Fruit fly (Drosophila melanogaster) whole organism, embryonic: ENCODE measurements around the gene RpL6.

ENCODE experiments used
- Bgb ChIP-seq: fragments of 200-800 bp; sonication (Bioruptor generic); IDR thresholded peaks from 2 replicates; pipeline ENCODE4 v1.3.6; 2022; ENCODE audit warnings: missing biosample characterization, missing genetic modification characterization; ENCODE audit not compliant: partially characterized antibody
- Blimp-1 ChIP-seq: fragments of 200-800 bp; sonication (Bioruptor generic); optimal IDR thresholded peaks from 3 replicates; lab custom pipeline; 2018; ENCODE audit warnings: missing biosample characterization, missing genetic modification characterization, mild to moderate bottlenecking, moderate library complexity, missing genetic modification reagents
- C15 ChIP-seq: fragments of 200-800 bp; sonication (Bioruptor generic); IDR thresholded peaks from 3 replicates; pipeline ENCODE4 v1.3.6; 2022; ENCODE audit warnings: missing biosample characterization, missing genetic modification characterization
- CG10654 ChIP-seq: fragments of 200-800 bp; sonication (Bioruptor generic); optimal IDR thresholded peaks from 2 replicates; lab custom pipeline; 2016; ENCODE audit warnings: missing biosample characterization, missing genetic modification characterization
- CG10979 ChIP-seq: fragments of 200-800 bp; sonication (Bioruptor generic); optimal IDR thresholded peaks from 2 replicates; lab custom pipeline; 2018; ENCODE audit warnings: missing biosample characterization, mild to moderate bottlenecking, missing genetic modification characterization, moderate library complexity
- CG11247 ChIP-seq: fragments of 200-800 bp; sonication (Bioruptor generic); IDR thresholded peaks from 2 replicates; pipeline ENCODE4 v1.3.6; 2022; ENCODE audit warnings: missing biosample characterization, missing genetic modification characterization
- CG11456 ChIP-seq: fragments of 200-800 bp; sonication (Bioruptor generic); IDR thresholded peaks from 3 replicates; pipeline ENCODE4 v1.3.6; 2022; ENCODE audit warnings: missing biosample characterization, missing genetic modification characterization
- CG11504 ChIP-seq: fragments of 200-800 bp; sonication (Bioruptor generic); optimal IDR thresholded peaks from 3 replicates; lab custom pipeline; 2019; ENCODE audit warnings: missing biosample characterization, mild to moderate bottlenecking, missing genetic modification characterization, moderate library complexity
- CG12104 ChIP-seq: fragments of 200-800 bp; sonication (Bioruptor generic); optimal IDR thresholded peaks from 3 replicates; lab custom pipeline; 2016; ENCODE audit warnings: missing biosample characterization, missing genetic modification characterization
- CG12155 ChIP-seq: fragments of 200-800 bp; sonication (Bioruptor generic); optimal IDR thresholded peaks from 3 replicates; lab custom pipeline; 2016; ENCODE audit warnings: missing biosample characterization, missing genetic modification characterization
- CG13624 ChIP-seq: fragments of 200-800 bp; sonication (Bioruptor generic); optimal IDR thresholded peaks from 2 replicates; lab custom pipeline; 2016; ENCODE audit warnings: missing biosample characterization, missing genetic modification characterization
- CG13894 ChIP-seq: fragments of 200-800 bp; sonication (Bioruptor generic); optimal IDR thresholded peaks from 3 replicates; lab custom pipeline; 2018; ENCODE audit warnings: missing biosample characterization, mild to moderate bottlenecking, missing genetic modification characterization, moderate library complexity
- CG14050 ChIP-seq: fragments of 200-800 bp; sonication (Bioruptor generic); IDR thresholded peaks from 3 replicates; pipeline ENCODE4 v1.3.6; 2022; ENCODE audit warnings: missing biosample characterization, missing genetic modification characterization
- CG14710 ChIP-seq: fragments of 200-800 bp; sonication (Bioruptor generic); optimal IDR thresholded peaks from 3 replicates; lab custom pipeline; 2019; ENCODE audit warnings: missing biosample characterization, mild to moderate bottlenecking, missing genetic modification characterization, moderate library complexity
- CG15269 ChIP-seq: fragments of 200-800 bp; sonication (Bioruptor generic); optimal IDR thresholded peaks from 2 replicates; lab custom pipeline; 2018; ENCODE audit warnings: missing biosample characterization, mild to moderate bottlenecking, missing genetic modification characterization, moderate library complexity
- CG15696 ChIP-seq: fragments of 200-800 bp; sonication (Bioruptor generic); optimal IDR thresholded peaks from 2 replicates; lab custom pipeline; 2019; ENCODE audit warnings: missing biosample characterization, mild to moderate bottlenecking, missing genetic modification characterization, moderate library complexity
- CG16815 ChIP-seq: fragments of 200-800 bp; sonication (Bioruptor generic); optimal IDR thresholded peaks from 3 replicates; lab custom pipeline; 2017; ENCODE audit warnings: missing biosample characterization, mild to moderate bottlenecking, missing genetic modification characterization
- CG17328 ChIP-seq: fragments of 200-800 bp; sonication (Bioruptor generic); IDR thresholded peaks from 2 replicates; pipeline ENCODE4 v1.3.6; 2022; ENCODE audit warnings: missing biosample characterization, missing genetic modification characterization
- CG2678 ChIP-seq: fragments of 200-800 bp; sonication (Bioruptor generic); optimal IDR thresholded peaks from 3 replicates; lab custom pipeline; 2019; ENCODE audit warnings: missing biosample characterization, mild to moderate bottlenecking, missing genetic modification characterization, moderate library complexity
- CG2889 ChIP-seq: fragments of 200-800 bp; sonication (Bioruptor generic); IDR thresholded peaks from 3 replicates; pipeline ENCODE4 v1.3.6; 2022; ENCODE audit warnings: missing biosample characterization, missing genetic modification characterization
- CG32532 ChIP-seq: fragments of 200-800 bp; sonication (Bioruptor generic); IDR thresholded peaks from 2 replicates; pipeline ENCODE4 v1.3.6; 2022; ENCODE audit warnings: missing biosample characterization, missing genetic modification characterization
- CG32767 ChIP-seq: fragments of 200-800 bp; sonication (Bioruptor generic); IDR thresholded peaks from 2 replicates; pipeline ENCODE4 v1.3.6; 2022; ENCODE audit warnings: missing biosample characterization, missing genetic modification characterization
- CG3838 ChIP-seq: fragments of 200-800 bp; sonication (Bioruptor generic); optimal IDR thresholded peaks from 3 replicates; lab custom pipeline; 2016; ENCODE audit warnings: missing biosample characterization, missing genetic modification characterization
- CG6683 ChIP-seq: fragments of 200-800 bp; sonication (Bioruptor generic); optimal IDR thresholded peaks from 2 replicates; lab custom pipeline; 2017; ENCODE audit warnings: missing biosample characterization, mild to moderate bottlenecking, missing genetic modification characterization, missing genetic modification reagents
- CG8281 ChIP-seq: fragments of 200-800 bp; sonication (Bioruptor generic); optimal IDR thresholded peaks from 2 replicates; lab custom pipeline; 2018; ENCODE audit warnings: missing biosample characterization, mild to moderate bottlenecking, missing genetic modification characterization, moderate library complexity
- CG8290 ChIP-seq, 3 experiments: fragments of 200-800 bp; sonication (Bioruptor generic); optimal IDR thresholded peaks; 2 replicates each; lab custom pipeline; 2016 to 2019; ENCODE audit warnings: missing biosample characterization in 3 of 3, missing genetic modification characterization in 3 of 3, mild to moderate bottlenecking in 2 of 3, moderate library complexity in 1 of 3
- CG9797 ChIP-seq: fragments of 200-800 bp; sonication (Bioruptor generic); optimal IDR thresholded peaks from 3 replicates; lab custom pipeline; 2018; ENCODE audit warnings: missing biosample characterization, mild to moderate bottlenecking, missing genetic modification characterization
- Eip74EF ChIP-seq, 2 experiments: fragments of 200-800 bp in 1 of 2; fragments of >200 bp in 1 of 2; sonication (Bioruptor generic) in 1 of 2; optimal IDR thresholded peaks; 2 replicates each; lab custom pipeline; 2017 to 2019; ENCODE audit warnings: missing biosample characterization in 2 of 2, missing genetic modification characterization in 2 of 2, mild to moderate bottlenecking in 1 of 2, moderate library complexity in 1 of 2
- HLH3B ChIP-seq: fragments of 200-800 bp; sonication (Bioruptor generic); IDR thresholded peaks from 2 replicates; pipeline ENCODE4 v1.3.6; 2022; ENCODE audit warnings: missing biosample characterization, missing genetic modification characterization
- Hr78 ChIP-seq, 2 experiments: fragments of 200-800 bp in 1 of 2; fragments of >200 bp in 1 of 2; sonication (Bioruptor generic) in 1 of 2; optimal IDR thresholded peaks; 2 replicates each; lab custom pipeline; 2017 to 2019; ENCODE audit warnings: missing biosample characterization in 2 of 2, missing genetic modification characterization in 2 of 2, mild to moderate bottlenecking in 1 of 2, moderate library complexity in 1 of 2
- Mad ChIP-seq: fragments of 200-800 bp; sonication (Bioruptor generic); optimal IDR thresholded peaks from 2 replicates; lab custom pipeline; 2016; ENCODE audit warnings: missing biosample characterization, missing genetic modification characterization
- Med ChIP-seq: fragments of 200-800 bp; sonication (Bioruptor generic); peaks from one replicate; lab custom pipeline; 2016; ENCODE audit warnings: missing biosample characterization, missing genetic modification characterization, mild to moderate bottlenecking, inconsistent platforms, moderate library complexity
- Meics ChIP-seq: fragments of 200-800 bp; sonication (Bioruptor generic); optimal IDR thresholded peaks from 2 replicates; lab custom pipeline; 2017; ENCODE audit warnings: missing biosample characterization, mild to moderate bottlenecking, missing genetic modification characterization
- Pdp1 ChIP-seq, 2 experiments: fragments of 200-800 bp; sonication (Bioruptor generic); optimal IDR thresholded peaks; 3 replicates each; lab custom pipeline; 2016; ENCODE audit warnings: missing biosample characterization in 2 of 2, missing genetic modification characterization in 2 of 2, mild to moderate bottlenecking in 1 of 2, moderate library complexity in 1 of 2
- Rfx ChIP-seq: fragments of 200-800 bp; sonication (Bioruptor generic); IDR thresholded peaks from 2 replicates; pipeline ENCODE4 v1.3.6; 2022; ENCODE audit warnings: missing biosample characterization, missing genetic modification characterization
- ash1 ChIP-seq: fragments of 200-800 bp; sonication (Bioruptor generic); optimal IDR thresholded peaks from 2 replicates; lab custom pipeline; 2018; ENCODE audit warnings: missing biosample characterization, mild to moderate bottlenecking, missing genetic modification characterization
- cwo ChIP-seq: fragments of 200-800 bp; sonication (Bioruptor generic); optimal IDR thresholded peaks from 3 replicates; lab custom pipeline; 2017; ENCODE audit warnings: missing biosample characterization, missing genetic modification characterization, mild to moderate bottlenecking, moderate library complexity, missing genetic modification reagents
- emc ChIP-seq: fragments of 200-800 bp; sonication (Bioruptor generic); optimal IDR thresholded peaks from 2 replicates; lab custom pipeline; 2016; ENCODE audit warnings: missing biosample characterization, missing genetic modification characterization
- eve ChIP-seq, 2 experiments: fragments of >200 bp; optimal IDR thresholded peaks; 2 replicates each; lab custom pipeline; 2017; ENCODE audit warnings: missing biosample characterization in 2 of 2, missing genetic modification characterization in 2 of 2
- ftz-f1 ChIP-seq: fragments of 200-800 bp; sonication (Bioruptor generic); optimal IDR thresholded peaks from 2 replicates; lab custom pipeline; 2016; ENCODE audit warnings: missing biosample characterization, missing genetic modification characterization
- gcm ChIP-seq: fragments of 200-800 bp; sonication (Bioruptor generic); optimal IDR thresholded peaks from 2 replicates; lab custom pipeline; 2019; ENCODE audit warnings: missing biosample characterization, mild to moderate bottlenecking, missing genetic modification characterization, moderate library complexity
- grn ChIP-seq: fragments of 200-800 bp; sonication (Bioruptor generic); optimal IDR thresholded peaks from 3 replicates; lab custom pipeline; 2017; ENCODE audit warnings: missing biosample characterization, missing genetic modification characterization
- kah ChIP-seq: fragments of 200-800 bp; sonication (Bioruptor generic); optimal IDR thresholded peaks from 2 replicates; lab custom pipeline; 2018; ENCODE audit warnings: missing biosample characterization, mild to moderate bottlenecking, missing genetic modification characterization
- lilli ChIP-seq: fragments of 200-800 bp; sonication (Bioruptor generic); optimal IDR thresholded peaks from 3 replicates; lab custom pipeline; 2016; ENCODE audit warnings: missing biosample characterization, missing genetic modification characterization
- oc ChIP-seq: fragments of 200-800 bp; sonication (Bioruptor generic); optimal IDR thresholded peaks from 2 replicates; lab custom pipeline; 2018; ENCODE audit warnings: missing biosample characterization, mild to moderate bottlenecking, missing genetic modification characterization, moderate library complexity
- pros ChIP-seq: fragments of 200-800 bp; sonication (Bioruptor generic); optimal IDR thresholded peaks from 3 replicates; lab custom pipeline; 2019; ENCODE audit warnings: missing biosample characterization, mild to moderate bottlenecking, missing genetic modification characterization, moderate library complexity
- sd ChIP-seq: fragments of 200-800 bp; sonication (Bioruptor generic); optimal IDR thresholded peaks from 3 replicates; lab custom pipeline; 2018; ENCODE audit warnings: missing biosample characterization, mild to moderate bottlenecking, missing genetic modification characterization, moderate library complexity
- tna ChIP-seq: fragments of 200-800 bp; sonication (Bioruptor generic); IDR thresholded peaks from 2 replicates; pipeline ENCODE4 v1.3.6; 2022; ENCODE audit warnings: missing biosample characterization, missing genetic modification characterization; ENCODE audit not compliant: partially characterized antibody

The RpL6 gene

dm6 chr3R:31605117-31605432 lies 9.1 kb upstream of the RpL6 start (continued):
- TF ChIP-seq cwo (no peak), CG3838 (GFP tag; lab: Kevin White, UChicago) (no peak), CG15696 (tag; lab: Kevin White, UChicago) (no peak), Meics (GFP tag; lab: Kevin White, UChicago) (no peak), CG15269 (peak; percentile 14), grn (peak; percentile 49), eve (GFP tag; optimal IDR thresholded peaks at IDR 0.05; lab: Kevin White, UChicago) (peak in 1 of 2 experiments; percentile 74), CG32767 (no peak), ftz-f1 (no peak), CG11456 (GFP tag; lab: Robert Waterston, UW) (no peak), CG2678 (tag; lab: Kevin White, UChicago) (peak; percentile 4), CG8290 (GFP tag; optimal IDR thresholded peaks at IDR 0.05; lab: Kevin White, UChicago) (no peak), CG8290 (tag; optimal IDR thresholded peaks at IDR 0.05; lab: Kevin White, UChicago) (peak in 1 of 2 experiments; percentile 8), Mad (GFP tag; lab: Kevin White, UChicago) (no peak), HLH3B (GFP tag; lab: Robert Waterston, UW) (no peak), CG14710 (tag; lab: Kevin White, UChicago) (no peak), Blimp-1 (GFP tag; lab: Kevin White, UChicago) (no peak), emc (no peak), Rfx (GFP tag; lab: Robert Waterston, UW) (peak; percentile 13; the same call in 1 of the 2 replicates), kah (GFP tag; lab: Kevin White, UChicago) (no peak), CG12104 (GFP tag; lab: Kevin White, UChicago) (no peak), Pdp1 (GFP tag; optimal IDR thresholded peaks at IDR 0.05; lab: Kevin White, UChicago) (peak in 1 of 2 experiments; percentile 78), CG11247 (GFP tag; lab: Robert Waterston, UW) (no peak)

- no peak for TF ChIP-seq CG32532 (GFP tag; lab: Robert Waterston, UW)
- no peak for TF ChIP-seq CG14050 (GFP tag; lab: Robert Waterston, UW)
- no peak for TF ChIP-seq CG17328 (GFP tag; lab: Robert Waterston, UW)
- peak; percentile 55 for TF ChIP-seq CG13894 (tag; lab: Kevin White, UChicago)
- TF ChIP-seq ash1 (GFP tag; lab: Kevin White, UChicago): no peak
- TF ChIP-seq sd (tag; lab: Kevin White, UChicago): peak; percentile 44
- TF ChIP-seq CG11504 (tag; lab: Kevin White, UChicago): no peak
- TF ChIP-seq Bgb (GFP tag; lab: Robert Waterston, UW): 0 out of 2 replicates have a peak, but pooled peaks have one; percentile 10
- no peak for TF ChIP-seq CG2889 (GFP tag; lab: Robert Waterston, UW)
- TF ChIP-seq Eip74EF (GFP tag; optimal IDR thresholded peaks at IDR 0.05; lab: Kevin White, UChicago): peak in 1 of 2 experiments; percentile 83
- peak; percentile 10 for TF ChIP-seq lilli (GFP tag; lab: Kevin White, UChicago)
- TF ChIP-seq CG16815: no peak
- no peak for TF ChIP-seq CG9797 (GFP tag; lab: Kevin White, UChicago)
- TF ChIP-seq CG3838 (GFP tag; lab: Kevin White, UChicago): no peak
- TF ChIP-seq CG10979: no peak
- TF ChIP-seq CG8281 (tag; lab: Kevin White, UChicago): peak; percentile 60
- TF ChIP-seq pros (GFP tag; lab: Kevin White, UChicago): no peak
- peak; percentile 62 for TF ChIP-seq gcm
- no peak for TF ChIP-seq C15 (GFP tag; lab: Robert Waterston, UW)
- TF ChIP-seq Pdp1 (GFP tag; optimal IDR thresholded peaks at IDR 0.05; lab: Kevin White, UChicago): no peak
- TF ChIP-seq CG10654 (GFP tag; lab: Kevin White, UChicago): no peak
- TF ChIP-seq tna (GFP tag; lab: Robert Waterston, UW): no peak
- no peak for TF ChIP-seq CG12155 (GFP tag; lab: Kevin White, UChicago)
- TF ChIP-seq CG15696 (tag; lab: Kevin White, UChicago): no peak
- no peak for TF ChIP-seq CG13624 (GFP tag; lab: Kevin White, UChicago)
- peak in 1 of 2 experiments; percentile 95 for TF ChIP-seq Hr78 (GFP tag; optimal IDR thresholded peaks at IDR 0.05; lab: Kevin White, UChicago)
- TF ChIP-seq oc (tag; lab: Kevin White, UChicago): no peak
- TF ChIP-seq Med (GFP tag; lab: Kevin White, UChicago): peak; percentile 72
- no peak for TF ChIP-seq CG6683 (GFP tag; lab: Kevin White, UChicago)
These were observed 8.6 kb upstream of the RpL6 start for dm6 chr3R:31604409-31605116.
